Fruit fly (Drosophila melanogaster) whole organism, prepupa: ENCODE measurements around the gene Dlip2.
A peak's percentile ranks its signal among the peaks of the same experiment; 100 is the strongest.

ENCODE experiments used
- CG10631 ChIP-seq: fragments of 200-800 bp; sonication (Bioruptor generic); optimal IDR thresholded peaks from 2 replicates; lab custom pipeline; 2016; ENCODE audit warnings: missing biosample characterization, missing genetic modification characterization
- CG10669 ChIP-seq: fragments of 200-800 bp; sonication (Bioruptor generic); optimal IDR thresholded peaks from 3 replicates; lab custom pipeline; 2018; ENCODE audit warnings: missing biosample characterization, mild to moderate bottlenecking, missing genetic modification characterization, moderate library complexity
- CG11294 ChIP-seq: fragments of 200-800 bp; sonication (Bioruptor generic); IDR thresholded peaks from 2 replicates; pipeline ENCODE4 v1.3.6; 2022; ENCODE audit warnings: missing biosample characterization, missing genetic modification characterization
- CG11762 ChIP-seq: fragments of 200-800 bp; sonication (Bioruptor generic); optimal IDR thresholded peaks from 3 replicates; lab custom pipeline; 2016; ENCODE audit warnings: missing biosample characterization, missing genetic modification characterization; ENCODE audit not compliant: insufficient read depth
- CG11902 ChIP-seq: fragments of 200-800 bp; sonication (Bioruptor generic); optimal IDR thresholded peaks from 3 replicates; lab custom pipeline; 2016; ENCODE audit warnings: missing biosample characterization, missing genetic modification characterization
- CG15336 ChIP-seq: fragments of 200-800 bp; sonication (Bioruptor generic); IDR thresholded peaks from 2 replicates; pipeline ENCODE4 v1.3.6; 2022; ENCODE audit warnings: missing biosample characterization, missing genetic modification characterization
- CG3032 ChIP-seq: fragments of 200-800 bp; optimal IDR thresholded peaks from 2 replicates; lab custom pipeline; 2019; ENCODE audit warnings: missing biosample characterization, mild to moderate bottlenecking, missing genetic modification characterization, moderate library complexity
- CG32006 ChIP-seq: fragments of 200-800 bp; sonication (Bioruptor generic); optimal IDR thresholded peaks from 3 replicates; lab custom pipeline; 2017; ENCODE audit warnings: missing biosample characterization, mild to moderate bottlenecking, missing genetic modification characterization
- CG3919 ChIP-seq: fragments of 200-800 bp; sonication (Bioruptor generic); optimal IDR thresholded peaks from 3 replicates; lab custom pipeline; 2016; ENCODE audit warnings: missing biosample characterization, missing genetic modification characterization
- CG4318 ChIP-seq: fragments of 200-800 bp; sonication (Bioruptor generic); optimal IDR thresholded peaks from 3 replicates; lab custom pipeline; 2017; ENCODE audit warnings: missing biosample characterization, mild to moderate bottlenecking, missing genetic modification characterization
- CG6276 ChIP-seq: fragments of 200-800 bp; sonication (Bioruptor generic); optimal IDR thresholded peaks from 2 replicates; lab custom pipeline; 2017; ENCODE audit warnings: missing biosample characterization, mild to moderate bottlenecking, missing genetic modification characterization
- CG6792 ChIP-seq: fragments of 200-800 bp; sonication (Bioruptor generic); optimal IDR thresholded peaks from 3 replicates; lab custom pipeline; 2016; ENCODE audit warnings: missing biosample characterization, missing genetic modification characterization
- CG6854 ChIP-seq: fragments of 200-800 bp; sonication (Bioruptor generic); optimal IDR thresholded peaks from 2 replicates; lab custom pipeline; 2017; ENCODE audit warnings: missing biosample characterization, mild to moderate bottlenecking, missing genetic modification characterization
- CG7368 ChIP-seq: fragments of 200-800 bp; sonication (Bioruptor generic); optimal IDR thresholded peaks from 3 replicates; lab custom pipeline; 2016; ENCODE audit warnings: missing biosample characterization, missing genetic modification characterization
- CG8119 ChIP-seq: fragments of 200-800 bp; sonication (Bioruptor generic); IDR thresholded peaks from 3 replicates; pipeline ENCODE4 v1.3.6; 2022; ENCODE audit warnings: missing biosample characterization, missing genetic modification characterization
- CG8319 ChIP-seq: fragments of 200-800 bp; sonication (Bioruptor generic); optimal IDR thresholded peaks from 3 replicates; lab custom pipeline; 2016; ENCODE audit warnings: missing biosample characterization, missing genetic modification characterization
- CG8632 ChIP-seq: fragments of 200-800 bp; sonication (Bioruptor generic); optimal IDR thresholded peaks from 3 replicates; lab custom pipeline; 2016; ENCODE audit warnings: missing biosample characterization, missing genetic modification characterization
- CG9139 ChIP-seq: fragments of 200-800 bp; sonication (Bioruptor generic); optimal IDR thresholded peaks from 3 replicates; lab custom pipeline; 2017; ENCODE audit warnings: missing biosample characterization, mild to moderate bottlenecking, missing genetic modification characterization
- Eip75B ChIP-seq: fragments of 200-800 bp; sonication (Bioruptor generic); optimal IDR thresholded peaks from 3 replicates; lab custom pipeline; 2016; ENCODE audit warnings: missing biosample characterization, missing genetic modification characterization
- Eip78C ChIP-seq: fragments of 200-800 bp; sonication (Bioruptor generic); peaks from one replicate; lab custom pipeline; 2016; ENCODE audit warnings: missing biosample characterization, missing genetic modification characterization
- Ets96B ChIP-seq: fragments of 200-800 bp; optimal IDR thresholded peaks from 2 replicates; lab custom pipeline; 2019; ENCODE audit warnings: missing biosample characterization, mild to moderate bottlenecking, missing genetic modification characterization, moderate library complexity
- Gug ChIP-seq: fragments of 200-800 bp; sonication (Bioruptor generic); IDR thresholded peaks from 2 replicates; pipeline ENCODE4 v1.3.6; 2022; ENCODE audit warnings: missing biosample characterization, missing genetic modification characterization
- Hr38 ChIP-seq: sonication (Bioruptor generic); optimal IDR thresholded peaks from 2 replicates; lab custom pipeline; 2016; ENCODE audit warnings: missing biosample characterization, missing genetic modification characterization
- Hr39 ChIP-seq: fragments of 200-800 bp; sonication (Bioruptor generic); optimal IDR thresholded peaks from 2 replicates; lab custom pipeline; 2016; ENCODE audit warnings: missing biosample characterization, missing genetic modification characterization
- Hr4 ChIP-seq: fragments of 200-800 bp; sonication (Bioruptor generic); optimal IDR thresholded peaks from 3 replicates; lab custom pipeline; 2016; ENCODE audit warnings: missing biosample characterization, missing genetic modification characterization
- Lpt ChIP-seq: fragments of 200-800 bp; sonication (Bioruptor generic); optimal IDR thresholded peaks from 3 replicates; lab custom pipeline; 2016; ENCODE audit warnings: missing biosample characterization, missing genetic modification characterization
- OdsH ChIP-seq: fragments of 200-800 bp; sonication (Bioruptor generic); optimal IDR thresholded peaks from 3 replicates; lab custom pipeline; 2016; ENCODE audit warnings: missing biosample characterization, missing genetic modification characterization
- Smox ChIP-seq: fragments of 200-800 bp; sonication (Bioruptor generic); optimal IDR thresholded peaks from 3 replicates; lab custom pipeline; 2016; ENCODE audit warnings: missing biosample characterization, missing genetic modification characterization
- Sox14 ChIP-seq: fragments of 200-800 bp; sonication (Bioruptor generic); optimal IDR thresholded peaks from 3 replicates; lab custom pipeline; 2016; ENCODE audit warnings: missing biosample characterization, missing genetic modification characterization
- Sox15 ChIP-seq: fragments of 200-800 bp; sonication (Bioruptor generic); optimal IDR thresholded peaks from 3 replicates; lab custom pipeline; 2016; ENCODE audit warnings: missing biosample characterization, missing genetic modification characterization
- achi ChIP-seq: fragments of 200-800 bp; sonication (Bioruptor generic); optimal IDR thresholded peaks from 3 replicates; lab custom pipeline; 2016; ENCODE audit warnings: missing biosample characterization, missing genetic modification characterization
- acj6 ChIP-seq: fragments of 200-800 bp; sonication (Bioruptor generic); optimal IDR thresholded peaks from 3 replicates; lab custom pipeline; 2016; ENCODE audit warnings: missing biosample characterization, missing genetic modification characterization
- cyc ChIP-seq: fragments of 200-800 bp; sonication (Bioruptor generic); optimal IDR thresholded peaks from 3 replicates; lab custom pipeline; 2016; ENCODE audit warnings: missing biosample characterization, missing genetic modification characterization
- dsx ChIP-seq: fragments of 200-800 bp; optimal IDR thresholded peaks from 3 replicates; lab custom pipeline; 2019; ENCODE audit warnings: missing biosample characterization, mild to moderate bottlenecking, missing genetic modification characterization, moderate library complexity; ENCODE audit not compliant: poor library complexity, severe bottlenecking
- eg ChIP-seq: fragments of 200-800 bp; sonication (Bioruptor generic); IDR thresholded peaks from 3 replicates; pipeline ENCODE4 v1.3.6; 2022; ENCODE audit warnings: missing biosample characterization, missing genetic modification characterization
- esn ChIP-seq: fragments of 200-800 bp; sonication (Bioruptor generic); optimal IDR thresholded peaks from 2 replicates; lab custom pipeline; 2016; ENCODE audit warnings: missing biosample characterization, mild to moderate bottlenecking, missing genetic modification characterization, moderate library complexity
- fkh ChIP-seq: fragments of 200-800 bp; sonication (Bioruptor generic); optimal IDR thresholded peaks from 3 replicates; lab custom pipeline; 2017; ENCODE audit warnings: missing biosample characterization, mild to moderate bottlenecking, missing genetic modification characterization, moderate library complexity
- lz ChIP-seq: fragments of 200-800 bp; sonication (Bioruptor generic); optimal IDR thresholded peaks from 3 replicates; lab custom pipeline; 2016; ENCODE audit warnings: missing biosample characterization, missing genetic modification characterization
- pdm3 ChIP-seq: fragments of 200-800 bp; sonication (Bioruptor generic); optimal IDR thresholded peaks from 3 replicates; lab custom pipeline; 2016; ENCODE audit warnings: missing biosample characterization, missing genetic modification characterization
- spab ChIP-seq: fragments of 200-800 bp; sonication (Bioruptor generic); optimal IDR thresholded peaks from 2 replicates; lab custom pipeline; 2017; ENCODE audit warnings: missing biosample characterization, mild to moderate bottlenecking, missing genetic modification characterization, missing genetic modification reagents
- ss ChIP-seq, 2 experiments: fragments of 200-800 bp; sonication (Bioruptor generic); optimal IDR thresholded peaks; 2 replicates in 1 of 2; 3 replicates in 1 of 2; lab custom pipeline; 2017 to 2018; ENCODE audit warnings: mild to moderate bottlenecking in 2 of 2, missing biosample characterization in 2 of 2, missing genetic modification characterization in 2 of 2, moderate library complexity in 1 of 2
- svp ChIP-seq: fragments of 200-800 bp; sonication (Bioruptor generic); peaks from one replicate; lab custom pipeline; 2016; ENCODE audit warnings: missing biosample characterization, missing genetic modification characterization
- vri ChIP-seq: fragments of 200-800 bp; sonication (Bioruptor generic); optimal IDR thresholded peaks from 3 replicates; lab custom pipeline; 2016; ENCODE audit warnings: missing biosample characterization, mild to moderate bottlenecking, missing genetic modification characterization

The Dlip2 gene

dm6 chr3R:4645457-4646082 is at the start of gene Dlip2, which contains the start of gene rpk:
Dlip2 (minus strand) TSS chr3R:4645655.
rpk (plus strand) TSS chr3R:4645981.
- TF ChIP-seq CG3032 (tag; lab: Kevin White, UChicago) (peak; percentile 50), Ets96B (tag; lab: Kevin White, UChicago) (no peak), Eip78C (peak; percentile 24), Sox14 (GFP tag; lab: Kevin White, UChicago) (no peak), esn (GFP tag; lab: Kevin White, UChicago) (peak; percentile 22), Hr4 (peak; percentile 8), CG10669 (GFP tag; lab: Kevin White, UChicago) (no peak), fkh (GFP tag; lab: Kevin White, UChicago) (peak; percentile 82), CG7368 (GFP tag; lab: Kevin White, UChicago) (no peak)

dm6 chr3R:4694805-4695204 is 49.4 kb upstream of the Dlip2 start:
- TF ChIP-seq CG6792 (GFP tag; lab: Kevin White, UChicago) (no peak), svp (GFP tag; lab: Kevin White, UChicago) (no peak), Gug (GFP tag; lab: Robert Waterston, UW) (no peak), CG32006 (no peak), Ets96B (tag; lab: Kevin White, UChicago) (no peak), pdm3 (no peak)

- TF ChIP-seq CG8119 (GFP tag; lab: Robert Waterston, UW), result no peak
- TF ChIP-seq achi, result no peak
- no peak for TF ChIP-seq CG3032 (tag; lab: Kevin White, UChicago)
- TF ChIP-seq Ets96B (tag; lab: Kevin White, UChicago), result no peak
- TF ChIP-seq Eip78C, result no peak
- no peak for TF ChIP-seq vri (GFP tag; lab: Kevin White, UChicago)
- TF ChIP-seq CG10631 (GFP tag; lab: Kevin White, UChicago), result no peak
- TF ChIP-seq Hr39, result no peak
- no peak for TF ChIP-seq dsx (GFP tag; lab: Kevin White, UChicago)
These were observed 45.1 kb upstream of the Dlip2 start, which contains the start of gene CG33927 for dm6 chr3R:4690508-4690907. CG33927 (minus strand) TSS chr3R:4690608.

dm6 chr3R:4687207-4687606 is 41.8 kb upstream of the Dlip2 start:
- peak; percentile 13 for TF ChIP-seq spab
- peak; percentile 27 for TF ChIP-seq CG6792 (GFP tag; lab: Kevin White, UChicago)
- peak; percentile 68 for TF ChIP-seq CG15336 (GFP tag; lab: Robert Waterston, UW)
- TF ChIP-seq OdsH (GFP tag; lab: Kevin White, UChicago), result peak; percentile 61
- TF ChIP-seq Lpt, result peak; percentile 60
- TF ChIP-seq CG9139, result no peak
- TF ChIP-seq CG6276, result peak; percentile 45
- TF ChIP-seq cyc (GFP tag; lab: Kevin White, UChicago), result peak; percentile 32
- peak; percentile 65; the same call in 1 of the 3 replicates for TF ChIP-seq eg (GFP tag; lab: Robert Waterston, UW)
- peak; percentile 29 for TF ChIP-seq CG3032 (tag; lab: Kevin White, UChicago)
- peak; percentile 45; the same call in 1 of the 2 replicates for TF ChIP-seq CG11294 (GFP tag; lab: Robert Waterston, UW)
- TF ChIP-seq Sox14 (GFP tag; lab: Kevin White, UChicago), result peak; percentile 67
- TF ChIP-seq pdm3, result peak; percentile 56
- no peak for TF ChIP-seq vri (GFP tag; lab: Kevin White, UChicago)
- TF ChIP-seq CG8319 (GFP tag; lab: Kevin White, UChicago), result peak; percentile 5
- peak; percentile 63 for TF ChIP-seq acj6
- TF ChIP-seq achi, result peak; percentile 74
- TF ChIP-seq CG11902, result no peak
- TF ChIP-seq Eip75B (GFP tag; lab: Kevin White, UChicago), result peak; percentile 64
- no peak for TF ChIP-seq ss (GFP tag; optimal IDR thresholded peaks at IDR 0.05; lab: Kevin White, UChicago)
- peak; percentile 28 for TF ChIP-seq esn (GFP tag; lab: Kevin White, UChicago)
- no peak for TF ChIP-seq Hr38 (GFP tag; lab: Kevin White, UChicago)
- peak; percentile 64 for TF ChIP-seq Hr4
- peak; percentile 44 for TF ChIP-seq CG4318 (GFP tag; lab: Kevin White, UChicago)
- peak; percentile 64 for TF ChIP-seq CG3919 (GFP tag; lab: Kevin White, UChicago)
- TF ChIP-seq Eip78C, result peak; percentile 82
- no peak for TF ChIP-seq CG8632 (GFP tag; lab: Kevin White, UChicago)
- no peak for TF ChIP-seq Smox (GFP tag; lab: Kevin White, UChicago)
- TF ChIP-seq Gug (GFP tag; lab: Robert Waterston, UW), result peak; percentile 56; the same call in 1 of the 2 replicates
- peak; percentile 74 for TF ChIP-seq CG32006
- peak; percentile 42 for TF ChIP-seq CG11762 (GFP tag; lab: Kevin White, UChicago)
- TF ChIP-seq Sox15 (GFP tag; lab: Kevin White, UChicago), result no peak
- peak; percentile 8 for TF ChIP-seq lz (GFP tag; lab: Kevin White, UChicago)
- no peak for TF ChIP-seq CG6854 (GFP tag; lab: Kevin White, UChicago)
- no peak for TF ChIP-seq svp (GFP tag; lab: Kevin White, UChicago)
